Fruit fly (Drosophila melanogaster) whole organism, adult: ENCODE measurements around the gene Svip.

ENCODE experiments used
- CG11617 ChIP-seq: fragments of 200-800 bp; sonication (Bioruptor generic); optimal IDR thresholded peaks from 2 replicates; lab custom pipeline; 2017; ENCODE audit warnings: mild to moderate bottlenecking, missing biosample characterization, missing genetic modification reagents, missing genetic modification characterization
- CG33017 ChIP-seq: fragments of 200-800 bp; sonication (Bioruptor generic); optimal IDR thresholded peaks from 2 replicates; lab custom pipeline; 2018; ENCODE audit warnings: missing biosample characterization, mild to moderate bottlenecking, missing genetic modification characterization, moderate library complexity
- CG5204 ChIP-seq: fragments of 200-800 bp; sonication (Bioruptor generic); optimal IDR thresholded peaks from 2 replicates; lab custom pipeline; 2016; ENCODE audit warnings: missing biosample characterization, missing genetic modification characterization
- Clk ChIP-seq: fragments of 200-800 bp; sonication (Bioruptor generic); optimal IDR thresholded peaks from 2 replicates; lab custom pipeline; 2017; ENCODE audit warnings: missing biosample characterization, missing genetic modification characterization
- Crg-1 ChIP-seq: fragments of 200-800 bp; sonication (Bioruptor generic); optimal IDR thresholded peaks from 2 replicates; lab custom pipeline; 2016; ENCODE audit warnings: missing biosample characterization, missing genetic modification characterization
- Hr96 ChIP-seq: fragments of 200-800 bp; sonication (Bioruptor generic); optimal IDR thresholded peaks from 2 replicates; lab custom pipeline; 2016; ENCODE audit warnings: missing biosample characterization, missing genetic modification characterization
- cic ChIP-seq: fragments of 200-800 bp; sonication (Bioruptor generic); optimal IDR thresholded peaks from 2 replicates; lab custom pipeline; 2017; ENCODE audit warnings: missing biosample characterization, mild to moderate bottlenecking, missing genetic modification characterization, moderate library complexity
- cnc ChIP-seq, 2 experiments: fragments of >200 bp; optimal IDR thresholded peaks; 2 replicates each; lab custom pipeline; 2017
- kay ChIP-seq: fragments of 200-800 bp; sonication (Bioruptor generic); peaks from one replicate; lab custom pipeline; 2016; ENCODE audit warnings: missing biosample characterization, missing genetic modification characterization, borderline replicate concordance
- pad ChIP-seq: fragments of 200-800 bp; sonication (Bioruptor generic); optimal IDR thresholded peaks from 3 replicates; lab custom pipeline; 2017; ENCODE audit warnings: missing biosample characterization, missing genetic modification characterization, mild to moderate bottlenecking, moderate library complexity, missing genetic modification reagents
- tj ChIP-seq: fragments of 200-800 bp; sonication (Bioruptor generic); optimal IDR thresholded peaks from 3 replicates; lab custom pipeline; 2017; ENCODE audit warnings: missing biosample characterization, mild to moderate bottlenecking, missing genetic modification characterization, moderate library complexity
- toe ChIP-seq: fragments of 200-800 bp; sonication (Bioruptor generic); optimal IDR thresholded peaks from 2 replicates; lab custom pipeline; 2016; ENCODE audit warnings: missing biosample characterization, missing genetic modification characterization

dm6 chr3L:9333745-9334382 lies 24.9 kb upstream of the Svip start, which contains the start of gene PGRP-LA:
- TF ChIP-seq CG11617 (no peak), pad (GFP tag; lab: Kevin White, UChicago) (no peak), kay (GFP tag; lab: Kevin White, UChicago) (peak; percentile 83), CG33017 (tag; lab: Kevin White, UChicago) (no peak), Hr96 (GFP tag; lab: Kevin White, UChicago) (no peak), cnc (optimal IDR thresholded peaks at IDR 0.05; lab: Kevin White, UChicago) (no peak), tj (GFP tag; lab: Kevin White, UChicago) (no peak), Clk (no peak), CG5204 (GFP tag; lab: Kevin White, UChicago) (peak; percentile 23), toe (GFP tag; lab: Kevin White, UChicago) (peak; percentile 34), Crg-1 (no peak), cic (GFP tag; lab: Kevin White, UChicago) (peak; percentile 47)
